Worm (Caenorhabditis elegans) whole organism, mixed stage, embryonic: ENCODE measurements around the gene F46B3.9.

ENCODE experiments used
- ceh-83 ChIP-seq: fragments of 200-800 bp; sonication (Bioruptor generic); optimal IDR thresholded peaks from 2 replicates; lab custom pipeline; 2018; ENCODE audit warnings: mild to moderate bottlenecking, missing genetic modification characterization, missing compliant biosample characterization
- cnd-1 ChIP-seq: fragments of 200-800 bp; sonication (Bioruptor generic); optimal IDR thresholded peaks from 2 replicates; lab custom pipeline; 2018; ENCODE audit warnings: mild to moderate bottlenecking, missing genetic modification characterization, missing compliant biosample characterization
- lsy-2 ChIP-seq: fragments of 150-350 bp; optimal IDR thresholded peaks from 2 replicates; lab custom pipeline; 2014; ENCODE audit warnings: missing biosample characterization, missing genetic modification characterization
- mab-5 ChIP-seq: fragments of 150-350 bp; optimal IDR thresholded peaks from 2 replicates; lab custom pipeline; 2014; ENCODE audit warnings: missing biosample characterization, missing genetic modification characterization
- pha-4 ChIP-seq: fragments of 150-350 bp; optimal IDR thresholded peaks from 2 replicates; lab custom pipeline; 2018; ENCODE audit warnings: missing biosample characterization, missing genetic modification reagents, missing genetic modification characterization
- zip-8 ChIP-seq: fragments of 150-350 bp; optimal IDR thresholded peaks from 2 replicates; lab custom pipeline; 2014; ENCODE audit warnings: missing biosample characterization, missing genetic modification characterization

DNA sequence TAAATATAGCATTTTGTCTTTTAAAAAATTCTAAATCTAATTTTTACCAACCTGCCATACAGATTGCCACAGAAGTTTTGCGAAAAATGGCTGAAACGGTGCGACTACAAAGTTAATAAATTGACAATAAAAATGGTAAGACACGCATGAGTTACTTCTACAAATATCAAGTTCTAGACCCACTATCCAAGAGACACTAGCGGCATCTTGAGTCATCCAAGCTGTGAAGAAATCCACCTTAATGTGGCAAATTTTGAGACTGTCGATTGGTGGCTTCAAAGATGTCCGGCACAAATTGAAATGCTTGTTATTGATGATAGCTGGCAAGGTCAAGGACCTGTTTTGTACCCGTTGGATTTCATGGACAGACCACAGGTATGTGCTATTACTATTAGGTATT is 8.4 kb upstream of the F46B3.9 start, which contains the start of gene F46B3.16:
- TF ChIP-seq ceh-83 (GFP tag; lab: Kevin White, UChicago): no peak
- TF ChIP-seq pha-4 (tag; lab: Kevin White, UChicago): no peak
- no peak for TF ChIP-seq zip-8 (tag; lab: Kevin White, UChicago)
- no peak for TF ChIP-seq cnd-1 (tag; lab: Kevin White, UChicago)
- no peak for TF ChIP-seq lsy-2
- no peak for TF ChIP-seq mab-5 (tag; lab: Kevin White, UChicago)
